Fruit fly (Drosophila melanogaster): ENCODE results near the gene CG3036.

DNA sequence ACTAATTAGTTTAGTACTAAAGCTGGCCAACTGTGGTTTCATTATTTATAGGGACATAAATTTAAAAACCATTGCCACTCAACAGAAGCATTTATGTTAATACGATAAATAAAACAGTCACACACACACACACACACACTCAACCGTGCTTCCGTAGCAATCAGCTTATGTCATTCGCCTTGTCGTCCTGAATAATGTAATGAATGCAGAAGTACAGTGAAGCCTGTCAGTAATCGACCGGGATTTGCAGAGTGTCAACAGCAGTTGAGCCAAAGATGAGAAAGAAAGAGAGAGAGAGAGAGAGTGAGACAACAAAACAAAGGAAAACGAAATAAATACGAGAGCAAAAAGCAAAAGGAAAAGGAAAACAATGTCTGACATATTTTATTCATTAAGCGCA lies 23.5 kb upstream of the CG3036 start:
- no peak for TF ChIP-seq ovo (GFP tag; optimal IDR thresholded peaks at IDR 0.05)
- TF ChIP-seq CG1620 (GFP tag; optimal IDR thresholded peaks at IDR 0.05), result no peak
- TF ChIP-seq tj (GFP tag; optimal IDR thresholded peaks at IDR 0.05), result no peak
- TF ChIP-seq kay (GFP tag; ENCODE audit: borderline replicate concordance), result no peak
- TF ChIP-seq CG11617 (GFP tag; optimal IDR thresholded peaks at IDR 0.05), result no peak
- no peak for TF ChIP-seq toe (GFP tag; optimal IDR thresholded peaks at IDR 0.05)
- TF ChIP-seq pad (GFP tag; optimal IDR thresholded peaks at IDR 0.05), result no peak
- TF ChIP-seq CG7045 (GFP tag; optimal IDR thresholded peaks at IDR 0.05), result no peak
- no peak for TF ChIP-seq CG12768 (GFP tag; optimal IDR thresholded peaks at IDR 0.05)

All from whole organism, adult.